Worm (Caenorhabditis elegans) whole organism, young adult: ENCODE results near the gene srg-58.

Experiments
- B0035.1 ChIP-seq: sonication (generic microtip); optimal IDR thresholded peaks from 2 replicates; lab custom pipeline; 2016; ENCODE audit warnings: missing genetic modification characterization, mild to moderate bottlenecking, missing compliant biosample characterization, missing genotype, missing genetic modification reagents
- F10E7.11 ChIP-seq: sonication (generic microtip); optimal IDR thresholded peaks from 2 replicates; lab custom pipeline; 2017; ENCODE audit warnings: mild to moderate bottlenecking, missing genetic modification characterization, moderate library complexity, missing compliant biosample characterization
- F23B12.7 ChIP-seq: sonication (generic microtip); optimal IDR thresholded peaks from 2 replicates; lab custom pipeline; 2017; ENCODE audit warnings: missing genetic modification characterization, mild to moderate bottlenecking, missing compliant biosample characterization, antibody characterized with exemption, moderate library complexity; ENCODE audit not compliant: insufficient read depth
- F37B4.10 ChIP-seq: fragments of 200-800 bp; sonication (Bioruptor generic); IDR thresholded peaks from 2 replicates; pipeline ENCODE4 v1.3.6; 2022; ENCODE audit warnings: missing genetic modification characterization, missing compliant biosample characterization
- F39B2.1 ChIP-seq: fragments of 200-800 bp; sonication (Bioruptor generic); IDR thresholded peaks from 2 replicates; pipeline ENCODE4 v1.3.6; 2022; ENCODE audit warnings: missing genetic modification reagents, missing genetic modification characterization, missing compliant biosample characterization
- F52B5.7 ChIP-seq: sonication (generic microtip); optimal IDR thresholded peaks from 2 replicates; lab custom pipeline; 2016; ENCODE audit warnings: mild to moderate bottlenecking, missing genetic modification characterization, missing compliant biosample characterization
- F57A8.1 ChIP-seq: fragments of 200-800 bp; sonication (Bioruptor generic); optimal IDR thresholded peaks from 2 replicates; lab custom pipeline; 2018; ENCODE audit warnings: mild to moderate bottlenecking, missing genetic modification characterization, moderate library complexity, missing compliant biosample characterization
- K11D2.4 ChIP-seq: fragments of 200-800 bp; sonication (Bioruptor generic); IDR thresholded peaks from 2 replicates; pipeline ENCODE4 v1.3.6; 2022; ENCODE audit warnings: missing genetic modification reagents, missing genetic modification characterization, missing compliant biosample characterization
- K12H6.12 ChIP-seq: fragments of 200-800 bp; sonication (Bioruptor generic); optimal IDR thresholded peaks from 2 replicates; lab custom pipeline; 2018; ENCODE audit warnings: mild to moderate bottlenecking, missing genetic modification characterization, missing compliant biosample characterization
- Y56A3A.18 ChIP-seq: fragments of 200-800 bp; sonication (Bioruptor generic); IDR thresholded peaks from 2 replicates; pipeline ENCODE4 v1.3.6; 2022; ENCODE audit warnings: missing genetic modification reagents, missing genetic modification characterization, missing compliant biosample characterization
- Y67H2A.10 ChIP-seq: fragments of 200-800 bp; sonication (Bioruptor generic); conservative IDR thresholded peaks from 2 replicates; pipeline ENCODE4 v1.3.6; 2022; ENCODE audit warnings: missing genetic modification reagents, missing genetic modification characterization, missing compliant biosample characterization
- ccch-3 ChIP-seq: fragments of 200-800 bp; sonication (Bioruptor generic); optimal IDR thresholded peaks from 2 replicates; lab custom pipeline; 2018; ENCODE audit warnings: mild to moderate bottlenecking, missing genetic modification characterization, missing compliant biosample characterization
- ceh-79 ChIP-seq: sonication (generic microtip); optimal IDR thresholded peaks from 2 replicates; lab custom pipeline; 2017; ENCODE audit warnings: mild to moderate bottlenecking, missing genetic modification characterization, missing compliant biosample characterization
- ceh-91 ChIP-seq: fragments of 200-800 bp; sonication (Bioruptor generic); IDR thresholded peaks from 2 replicates; pipeline ENCODE4 v1.3.6; 2022; ENCODE audit warnings: missing genetic modification reagents, missing genetic modification characterization, missing compliant biosample characterization
- dox-1 ChIP-seq: fragments of 200-800 bp; sonication (Bioruptor generic); IDR thresholded peaks from 2 replicates; pipeline ENCODE4 v1.3.6; 2022; ENCODE audit warnings: missing genetic modification reagents, missing genetic modification characterization, missing compliant biosample characterization
- dpl-1 ChIP-seq: fragments of 150-350 bp; optimal IDR thresholded peaks from 2 replicates; lab custom pipeline; 2014; ENCODE audit warnings: missing biosample characterization, missing genetic modification reagents, missing genetic modification characterization
- egrh-3 ChIP-seq: fragments of 200-800 bp; sonication (Bioruptor generic); IDR thresholded peaks from 2 replicates; pipeline ENCODE4 v1.3.6; 2022; ENCODE audit warnings: missing genetic modification reagents, missing genetic modification characterization, missing compliant biosample characterization
- ets-4 ChIP-seq: fragments of 200-800 bp; sonication (Bioruptor generic); optimal IDR thresholded peaks from 2 replicates; lab custom pipeline; 2018; ENCODE audit warnings: mild to moderate bottlenecking, missing genetic modification characterization, missing compliant biosample characterization
- hmg-1.2 ChIP-seq: fragments of 200-800 bp; sonication (Bioruptor generic); IDR thresholded peaks from 2 replicates; pipeline ENCODE4 v1.3.6; 2022; ENCODE audit warnings: missing genetic modification reagents, missing genetic modification characterization, missing compliant biosample characterization
- lag-1 ChIP-seq: fragments of 200-800 bp; sonication (Bioruptor generic); IDR thresholded peaks from 2 replicates; pipeline ENCODE4 v1.3.6; 2022; ENCODE audit warnings: missing genetic modification reagents, missing genetic modification characterization, missing compliant biosample characterization
- let-526 ChIP-seq: fragments of 200-800 bp; sonication (Bioruptor generic); IDR thresholded peaks from 2 replicates; pipeline ENCODE4 v1.3.6; 2022; ENCODE audit warnings: missing genetic modification reagents, missing genetic modification characterization, missing compliant biosample characterization
- lin-54 ChIP-seq: fragments of 200-800 bp; sonication (Bioruptor generic); optimal IDR thresholded peaks from 2 replicates; lab custom pipeline; 2018; ENCODE audit warnings: mild to moderate bottlenecking, missing genetic modification characterization, missing compliant biosample characterization
- lsy-27 ChIP-seq: sonication (generic microtip); optimal IDR thresholded peaks from 2 replicates; lab custom pipeline; 2017; ENCODE audit warnings: missing genetic modification characterization, mild to moderate bottlenecking, missing compliant biosample characterization, antibody characterized with exemption, missing genotype, borderline replicate concordance; ENCODE audit not compliant: insufficient read depth
- madf-10 ChIP-seq: sonication (generic microtip); optimal IDR thresholded peaks from 2 replicates; lab custom pipeline; 2016; ENCODE audit warnings: mild to moderate bottlenecking, missing genetic modification characterization, missing compliant biosample characterization
- madf-8 ChIP-seq: fragments of 200-800 bp; sonication (Bioruptor generic); conservative IDR thresholded peaks from 2 replicates; pipeline ENCODE4 v1.3.6; 2022; ENCODE audit warnings: missing genetic modification reagents, missing genetic modification characterization, missing compliant biosample characterization
- mcd-1 ChIP-seq: fragments of 200-800 bp; sonication (Bioruptor generic); IDR thresholded peaks from 2 replicates; pipeline ENCODE4 v1.3.6; 2022; ENCODE audit warnings: missing genetic modification reagents, missing genetic modification characterization, missing compliant biosample characterization
- mes-4 ChIP-seq: sonication (generic microtip); optimal IDR thresholded peaks from 2 replicates; lab custom pipeline; 2016; ENCODE audit warnings: missing genotype, missing genetic modification characterization, missing compliant biosample characterization
- nfya-1 ChIP-seq: sonication (generic microtip); optimal IDR thresholded peaks from 2 replicates; lab custom pipeline; 2017; ENCODE audit warnings: antibody characterized with exemption, missing compliant biosample characterization, missing genetic modification characterization, borderline replicate concordance; ENCODE audit not compliant: insufficient read depth
- nfyb-1 ChIP-seq: fragments of 200-800 bp; sonication (Bioruptor generic); IDR thresholded peaks from 2 replicates; pipeline ENCODE4 v1.3.6; 2022; ENCODE audit warnings: missing genetic modification reagents, missing genetic modification characterization, missing compliant biosample characterization
- nhr-80 ChIP-seq: sonication (generic microtip); optimal IDR thresholded peaks from 2 replicates; lab custom pipeline; 2016; ENCODE audit warnings: missing genetic modification characterization, missing compliant biosample characterization
- pha-4 ChIP-seq: fragments of 150-350 bp; sonication (generic microtip); optimal IDR thresholded peaks from 2 replicates; lab custom pipeline; 2014; ENCODE audit warnings: missing biosample characterization, missing genetic modification reagents, missing genetic modification characterization
- snpc-1.1 ChIP-seq: sonication (generic microtip); optimal IDR thresholded peaks from 2 replicates; lab custom pipeline; 2017; ENCODE audit warnings: missing genetic modification characterization, mild to moderate bottlenecking, missing compliant biosample characterization, antibody characterized with exemption, moderate library complexity, missing genotype, missing genetic modification reagents; ENCODE audit not compliant: insufficient read depth
- somi-1 ChIP-seq: fragments of 200-800 bp; sonication (Bioruptor generic); optimal IDR thresholded peaks from 2 replicates; lab custom pipeline; 2018; ENCODE audit warnings: mild to moderate bottlenecking, missing genetic modification characterization, missing compliant biosample characterization
- tbx-9 ChIP-seq: sonication (generic microtip); optimal IDR thresholded peaks from 2 replicates; lab custom pipeline; 2016; ENCODE audit warnings: borderline replicate concordance, missing genetic modification characterization, inconsistent platforms, missing compliant biosample characterization
- tlf-1 ChIP-seq: fragments of 200-800 bp; sonication (Bioruptor generic); optimal IDR thresholded peaks from 2 replicates; lab custom pipeline; 2018; ENCODE audit warnings: mild to moderate bottlenecking, missing genetic modification characterization, missing compliant biosample characterization
- zfh-2 ChIP-seq: fragments of 200-800 bp; sonication (Bioruptor generic); conservative IDR thresholded peaks from 2 replicates; pipeline ENCODE4 v1.3.6; 2022; ENCODE audit warnings: missing genetic modification reagents, missing genetic modification characterization, missing compliant biosample characterization
- ztf-22 ChIP-seq: fragments of 200-800 bp; sonication (Bioruptor generic); optimal IDR thresholded peaks from 2 replicates; lab custom pipeline; 2018; ENCODE audit warnings: mild to moderate bottlenecking, missing genetic modification characterization, moderate library complexity, missing compliant biosample characterization
- ztf-25 ChIP-seq: fragments of 200-800 bp; sonication (Bioruptor generic); IDR thresholded peaks from 2 replicates; pipeline ENCODE4 v1.3.6; 2022; ENCODE audit warnings: missing genetic modification reagents, missing genetic modification characterization, missing compliant biosample characterization

Gene srg-58

DNA sequence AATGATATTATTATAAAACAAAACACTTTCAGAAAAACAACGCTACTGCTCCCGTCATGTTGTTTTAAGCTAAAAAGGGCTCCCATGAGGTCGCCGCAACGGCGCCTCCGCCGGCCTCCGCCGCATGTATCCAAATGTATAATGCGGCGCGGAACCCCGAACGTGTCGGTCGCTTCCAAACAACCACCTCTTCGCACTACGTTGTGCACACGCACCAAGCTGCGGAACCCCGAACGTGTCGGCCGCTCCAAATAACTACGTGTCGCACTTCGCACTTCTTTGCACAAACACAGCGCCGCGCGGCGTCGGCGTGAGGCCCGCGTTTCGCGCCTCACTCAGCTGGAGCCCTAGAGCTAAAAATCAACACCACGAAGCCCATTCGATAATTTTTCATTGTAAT lies 42.4 kb downstream of the srg-58 start (continued):
- TF ChIP-seq ccch-3 (no peak), somi-1 (GFP tag; lab: Kevin White, UChicago) (no peak), snpc-1.1 (no peak), Y56A3A.18 (no peak), B0035.1 (tag; lab: Kevin White, UChicago) (no peak), nfya-1 (tag; lab: Kevin White, UChicago) (no peak), mes-4 (tag; lab: Kevin White, UChicago) (no peak), egrh-3 (peak; percentile 49; the same call in 1 of the 2 replicates), mcd-1 (GFP tag; lab: Robert Waterston, UW) (no peak), tbx-9 (tag; lab: Kevin White, UChicago) (no peak), hmg-1.2 (GFP tag; lab: Robert Waterston, UW) (peak; percentile 25; the same call in 1 of the 2 replicates), nfyb-1 (GFP tag; lab: Robert Waterston, UW) (no peak), tlf-1 (no peak), madf-10 (tag; lab: Kevin White, UChicago) (no peak), F37B4.10 (0 out of 2 replicates have a peak, but pooled peaks have one; percentile 65), F57A8.1 (no peak), pha-4 (no peak), dpl-1 (no peak), lag-1 (GFP tag; lab: Robert Waterston, UW) (no peak), zfh-2 (GFP tag; lab: Robert Waterston, UW) (peak; percentile 84), dox-1 (GFP tag; lab: Robert Waterston, UW) (no peak)

DNA sequence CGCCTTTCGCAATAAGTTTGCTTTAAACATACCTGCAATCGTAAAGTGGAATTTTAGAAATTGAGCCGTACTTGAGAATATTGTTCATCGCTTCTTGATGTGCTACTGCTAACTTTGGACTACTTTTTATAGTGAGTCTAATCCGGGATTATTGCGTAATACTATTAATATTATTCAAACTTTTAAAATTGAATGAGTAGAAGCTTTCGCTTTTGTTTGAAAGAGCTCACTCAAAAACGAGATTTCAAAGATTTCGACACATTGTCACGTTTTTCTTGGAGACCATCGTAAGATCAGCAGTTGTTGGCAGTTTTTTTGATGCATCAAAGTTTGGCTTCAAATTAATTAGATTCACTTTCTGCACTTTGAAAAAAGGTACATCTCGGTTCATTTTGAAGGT lies 45.8 kb downstream of the srg-58 start, which contains the start of gene srt-28:
TSS of gene srt-28 (minus strand) at position 101 of the 400 bp plus-strand sequence.
- TF ChIP-seq K12H6.12 (tag; lab: Kevin White, UChicago) (no peak), Y67H2A.10 (GFP tag; lab: Robert Waterston, UW) (no peak), mes-4 (tag; lab: Kevin White, UChicago) (no peak), egrh-3 (no peak), ceh-79 (tag; lab: Kevin White, UChicago) (no peak), F52B5.7 (no peak), F10E7.11 (tag; lab: Kevin White, UChicago) (no peak), nfyb-1 (GFP tag; lab: Robert Waterston, UW) (no peak), lin-54 (no peak), ceh-91 (GFP tag; lab: Robert Waterston, UW) (no peak), lsy-27 (no peak), ztf-25 (GFP tag; lab: Robert Waterston, UW) (no peak), F39B2.1 (no peak), let-526 (GFP tag; lab: Robert Waterston, UW) (no peak), ets-4 (GFP tag; lab: Kevin White, UChicago) (no peak), ztf-22 (GFP tag; lab: Kevin White, UChicago) (no peak)

DNA sequence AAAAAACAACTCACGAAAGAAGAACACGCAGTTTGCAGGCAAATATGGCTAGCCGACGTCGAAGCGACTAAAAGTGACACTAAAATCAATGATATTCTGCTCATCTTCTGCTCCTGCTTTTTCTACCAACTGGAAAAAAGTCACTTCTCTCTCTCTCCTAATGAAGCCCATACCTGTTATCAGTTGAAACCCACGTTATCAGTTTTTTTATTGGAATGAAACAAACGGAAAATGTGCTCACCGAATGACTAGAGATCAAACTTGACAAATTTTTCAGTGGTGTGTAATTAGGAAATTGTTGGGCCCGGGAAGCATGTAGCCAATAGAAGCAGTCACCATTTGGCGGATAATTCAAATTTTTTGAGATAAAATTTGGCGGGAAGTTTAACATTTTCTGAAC lies 47.9 kb downstream of the srg-58 start, which contains the start of gene C24B9.3:
TSS of gene C24B9.3 (minus strand) at position 171 of the 400 bp plus-strand sequence.
- TF ChIP-seq nhr-80 (tag; lab: Kevin White, UChicago) (peak; percentile 79), F23B12.7 (tag; lab: Kevin White, UChicago) (no peak), madf-8 (GFP tag; lab: Robert Waterston, UW) (no peak), K11D2.4 (GFP tag; lab: Robert Waterston, UW) (no peak)
